Worm (Caenorhabditis elegans) whole organism, L4/young adult: ENCODE results near the gene K02E2.11.

ENCODE experiments used
- W03F9.2 ChIP-seq: fragments of 150-350 bp; optimal IDR thresholded peaks from 2 replicates; lab custom pipeline; 2014; ENCODE audit warnings: missing biosample characterization, missing genetic modification characterization
- dao-5 ChIP-seq: sonication (generic microtip); optimal IDR thresholded peaks from 2 replicates; lab custom pipeline; 2016; ENCODE audit warnings: missing genotype, missing genetic modification characterization, moderate library complexity, missing compliant biosample characterization
- him-1 ChIP-seq: sonication (generic microtip); optimal IDR thresholded peaks from 2 replicates; lab custom pipeline; 2016; ENCODE audit warnings: missing genotype, missing genetic modification reagents, missing genetic modification characterization, missing compliant biosample characterization

K02E2.11 gene

ce11 chrV:20386942-20387341 is 3.8 kb downstream of the K02E2.11 start, which contains the start of gene K02E2.7:
Gene K02E2.7, minus strand, starts transcription at chrV:20387042.
- TF ChIP-seq him-1 (no peak), W03F9.2 (tag; lab: Kevin White, UChicago) (no peak), dao-5 (no peak)

- no peak for TF ChIP-seq dao-5
- no peak for TF ChIP-seq W03F9.2 (tag; lab: Kevin White, UChicago)
- no peak for TF ChIP-seq him-1
Observed at ce11 chrV:20387415-20387814, 4.3 kb downstream of the K02E2.11 start, which contains the start of gene F53H2.1. Gene F53H2.1, plus strand, starts transcription at chrV:20387715.

- TF ChIP-seq dao-5 (no peak), him-1 (no peak), W03F9.2 (tag; lab: Kevin White, UChicago) (no peak)
Observed at ce11 chrV:20393773-20394172, 10.7 kb downstream of the K02E2.11 start, which contains the start of gene cnc-7. Gene cnc-7, plus strand, starts transcription at chrV:20394073.

- TF ChIP-seq him-1, result no peak
- TF ChIP-seq W03F9.2 (tag; lab: Kevin White, UChicago), result no peak
- TF ChIP-seq dao-5, result no peak
Observed at ce11 chrV:20399532-20400068, 16.5 kb downstream of the K02E2.11 start.

DNA sequence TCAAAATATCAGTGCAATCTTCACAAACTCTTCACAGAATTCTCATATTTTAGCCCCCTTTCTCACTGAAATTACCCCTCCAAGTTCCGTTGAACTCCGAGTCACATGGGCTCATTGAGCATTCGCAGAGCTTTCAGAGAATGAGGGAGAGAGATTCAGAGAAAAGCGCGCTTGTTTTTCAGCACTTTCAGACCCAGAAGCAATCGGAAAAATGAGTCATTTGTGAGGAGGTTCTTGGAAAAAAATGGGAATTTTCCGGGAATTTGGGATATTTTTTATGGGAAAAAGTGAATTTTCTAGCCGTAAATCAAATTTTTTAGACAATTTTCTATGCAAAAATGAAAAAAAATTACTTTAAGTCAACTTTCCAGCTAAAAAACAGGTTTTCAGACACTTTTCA is 19.7 kb downstream of the K02E2.11 start:
- TF ChIP-seq dao-5, result no peak
- no peak for TF ChIP-seq him-1
- no peak for TF ChIP-seq W03F9.2 (tag; lab: Kevin White, UChicago)

DNA sequence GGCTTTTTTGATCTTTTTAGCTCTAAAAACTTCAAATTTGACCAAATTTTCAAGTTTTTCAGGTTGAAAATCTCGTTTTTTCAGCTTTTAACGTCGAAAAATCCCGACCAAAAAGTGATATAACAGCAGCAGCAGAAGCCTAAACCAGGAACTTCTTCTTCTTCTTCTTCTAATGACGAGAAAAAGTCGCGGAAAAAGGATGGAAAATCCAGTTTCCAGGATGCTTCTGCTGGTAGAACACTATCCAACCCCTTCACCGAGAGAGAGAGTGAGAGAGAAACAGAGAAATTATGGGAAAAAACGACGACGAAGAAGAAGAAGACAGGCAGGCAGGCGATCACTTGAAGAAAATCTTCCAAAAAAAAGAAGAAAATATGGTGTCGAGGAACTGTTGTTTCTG is 23.7 kb downstream of the K02E2.11 start:
- TF ChIP-seq W03F9.2 (tag; lab: Kevin White, UChicago), result no peak
- TF ChIP-seq him-1, result no peak
- no peak for TF ChIP-seq dao-5

DNA sequence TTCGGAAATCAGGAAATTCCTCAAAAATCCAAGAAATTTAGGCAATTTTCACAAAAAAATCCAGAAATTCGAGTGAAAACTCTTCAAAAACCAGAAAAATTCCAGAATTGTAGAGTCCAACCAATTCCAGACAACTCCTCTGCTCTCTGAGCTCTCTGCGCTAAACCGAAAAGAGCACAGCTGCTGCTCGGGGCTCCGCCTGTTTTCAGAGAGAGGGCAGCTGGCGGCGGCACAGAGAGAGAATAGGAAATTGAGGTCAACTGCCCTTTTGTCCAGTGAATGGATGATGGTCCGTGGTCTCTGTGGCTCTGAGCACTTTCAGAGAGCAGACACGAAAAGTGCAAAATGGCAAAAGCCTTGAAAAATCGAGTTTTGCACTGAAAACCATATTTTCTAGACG is 25.9 kb downstream of the K02E2.11 start:
- TF ChIP-seq dao-5, result no peak
- no peak for TF ChIP-seq him-1
- no peak for TF ChIP-seq W03F9.2 (tag; lab: Kevin White, UChicago)

ce11 chrV:20410285-20410684 is 27.2 kb downstream of the K02E2.11 start:
- TF ChIP-seq him-1 (no peak), W03F9.2 (tag; lab: Kevin White, UChicago) (no peak), dao-5 (no peak)

DNA sequence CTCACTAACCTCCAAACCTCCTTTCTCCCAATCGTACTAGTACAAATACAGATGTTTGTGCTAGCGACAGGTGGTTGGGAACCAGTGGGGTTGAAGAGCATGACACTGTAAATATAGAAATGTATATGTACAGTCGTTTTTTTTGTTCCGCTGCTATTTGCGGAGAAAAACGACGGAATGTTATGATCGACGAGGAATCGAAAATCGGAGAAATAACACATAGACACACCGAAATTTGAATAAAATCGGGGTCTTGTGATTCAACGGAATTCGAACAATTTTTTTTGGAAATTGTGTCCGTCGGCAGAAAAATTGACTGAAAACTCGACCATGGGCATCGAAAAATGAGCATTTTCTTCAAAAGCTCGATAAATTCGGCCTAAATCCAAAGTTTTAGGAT is 28.5 kb downstream of the K02E2.11 start, which contains the start of gene F53H2.3:
Gene F53H2.3, minus strand, starts transcription at position 101 of the 400 bp plus-strand sequence.
- TF ChIP-seq dao-5 (no peak), him-1 (no peak), W03F9.2 (tag; lab: Kevin White, UChicago) (no peak)

ce11 chrV:20412225-20412624 is 29.1 kb downstream of the K02E2.11 start:
- TF ChIP-seq W03F9.2 (tag; lab: Kevin White, UChicago), result no peak
- no peak for TF ChIP-seq dao-5
- no peak for TF ChIP-seq him-1

DNA sequence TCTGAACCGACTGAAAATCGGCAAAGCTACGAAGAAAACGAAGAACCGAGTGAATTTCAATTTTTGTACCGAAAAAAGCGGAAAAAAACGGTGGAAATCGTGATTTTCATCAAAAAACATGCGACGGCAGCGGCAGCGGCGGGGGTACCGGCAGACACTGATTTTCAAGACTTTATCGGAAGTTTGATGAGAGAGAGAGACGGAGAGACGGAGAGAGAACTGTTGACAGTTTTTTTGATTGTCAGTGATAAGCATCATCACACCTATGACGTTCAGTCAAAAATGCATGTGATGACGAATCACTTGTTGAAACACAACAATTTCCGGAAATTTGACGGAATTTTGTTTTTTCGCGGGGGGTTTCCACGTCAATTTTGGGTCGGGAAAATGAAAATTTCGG is 30.3 kb downstream of the K02E2.11 start:
- TF ChIP-seq him-1 (no peak), dao-5 (no peak), W03F9.2 (tag; lab: Kevin White, UChicago) (no peak)

ce11 chrV:20413936-20414335 is 30.8 kb downstream of the K02E2.11 start:
- TF ChIP-seq W03F9.2 (tag; lab: Kevin White, UChicago), result no peak
- no peak for TF ChIP-seq dao-5
- TF ChIP-seq him-1, result no peak

ce11 chrV:20415415-20415814 is 32.3 kb downstream of the K02E2.11 start:
- TF ChIP-seq W03F9.2 (tag; lab: Kevin White, UChicago) (no peak), dao-5 (no peak), him-1 (no peak)

DNA sequence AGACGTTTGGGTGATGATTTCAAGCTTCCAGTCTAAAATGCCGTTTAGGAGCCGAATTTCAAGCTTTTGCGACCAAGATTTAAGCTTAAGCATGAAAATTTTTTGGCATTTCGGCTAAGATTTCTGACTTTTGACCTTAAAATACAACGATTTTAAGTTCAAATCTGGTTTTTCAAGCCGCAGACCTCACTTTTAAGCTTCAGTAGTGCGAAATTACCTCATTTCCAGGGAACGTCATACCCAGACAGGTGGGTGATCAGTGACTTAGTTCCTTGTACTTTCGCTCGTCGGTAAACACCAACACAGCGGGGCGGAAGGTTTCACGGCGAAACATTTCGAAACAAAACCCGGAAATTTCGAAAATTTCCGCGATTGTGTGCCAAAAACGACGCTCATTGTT is 33.2 kb downstream of the K02E2.11 start:
- TF ChIP-seq W03F9.2 (tag; lab: Kevin White, UChicago) (no peak), dao-5 (no peak), him-1 (no peak)

- TF ChIP-seq him-1 (no peak), W03F9.2 (tag; lab: Kevin White, UChicago) (no peak), dao-5 (no peak)
Observed at ce11 chrV:20416790-20417189, 33.7 kb downstream of the K02E2.11 start.

ce11 chrV:20417809-20418208 is 34.7 kb downstream of the K02E2.11 start:
- TF ChIP-seq him-1 (no peak), dao-5 (no peak), W03F9.2 (tag; lab: Kevin White, UChicago) (no peak)
